Worm (Caenorhabditis elegans): Measurements from ENCODE around the gene sra-39.
A peak's percentile ranks its signal among the peaks of the same experiment; 100 is the strongest.

The sra-39 gene

ce11 chrX:13937350-13937749 lies 34.1 kb upstream of the sra-39 start:
- TF ChIP-seq unc-62 (GFP tag; optimal IDR thresholded peaks at IDR 0.05 in 1 of 2) (peak in 1 of 2 experiments; percentile 84), unc-62 (tag; optimal IDR thresholded peaks at IDR 0.05) (no peak), saeg-2 (GFP tag; IDR thresholded peaks at IDR 0.05) (no peak), zip-2 (tag; optimal IDR thresholded peaks at IDR 0.05) (no peak), zfp-3 (GFP tag; conservative IDR thresholded peaks at IDR 0.05) (no peak), skn-1 (tag; optimal IDR thresholded peaks at IDR 0.05) (no peak), hlh-11 (tag; optimal IDR thresholded peaks at IDR 0.05) (peak; percentile 55), spr-3 (GFP tag; optimal IDR thresholded peaks at IDR 0.05) (no peak), pqm-1 (tag; optimal IDR thresholded peaks at IDR 0.05) (peak; percentile 88), nhr-41 (GFP tag; IDR thresholded peaks at IDR 0.05) (no peak), nhr-237 (tag; optimal IDR thresholded peaks at IDR 0.05) (no peak), ztf-11 (tag; optimal IDR thresholded peaks at IDR 0.05) (no peak), fos-1 (tag; optimal IDR thresholded peaks at IDR 0.05) (no peak), egl-27 (tag; optimal IDR thresholded peaks at IDR 0.05) (no peak), mep-1 (tag; optimal IDR thresholded peaks at IDR 0.05) (no peak), dve-1 (tag; optimal IDR thresholded peaks at IDR 0.05; ENCODE audit: insufficient read depth) (peak; percentile 44), egl-43 (GFP tag; IDR thresholded peaks at IDR 0.05) (no peak), mxl-3 (GFP tag; optimal IDR thresholded peaks at IDR 0.05) (no peak), nhr-102 (tag; optimal IDR thresholded peaks at IDR 0.05) (no peak), hmg-1.1 (GFP tag; IDR thresholded peaks at IDR 0.05) (no peak), lsy-2 (tag; optimal IDR thresholded peaks at IDR 0.05) (no peak), fkh-10 (GFP tag; optimal IDR thresholded peaks at IDR 0.05) (no peak), hlh-30 (tag; optimal IDR thresholded peaks at IDR 0.05; ENCODE audit: insufficient read depth) (no peak), unc-39 (tag; optimal IDR thresholded peaks at IDR 0.05) (no peak), ceh-44 (GFP tag; IDR thresholded peaks at IDR 0.05) (no peak), F49E8.2 (tag; optimal IDR thresholded peaks at IDR 0.05; ENCODE audit: borderline replicate concordance) (no peak), nhr-10 (tag; optimal IDR thresholded peaks at IDR 0.05) (no peak), daf-8 (GFP tag; IDR thresholded peaks at IDR 0.05) (no peak), aly-2 (tag; optimal IDR thresholded peaks at IDR 0.05) (no peak), ZK546.5 (tag; optimal IDR thresholded peaks at IDR 0.05) (no peak), zip-11 (GFP tag; IDR thresholded peaks at IDR 0.05) (no peak), F44E2.7 (GFP tag; IDR thresholded peaks at IDR 0.05) (no peak), dmd-6 (GFP tag; IDR thresholded peaks at IDR 0.05) (peak; percentile 67), php-3 (GFP tag; IDR thresholded peaks at IDR 0.05) (no peak), attf-4 (tag; optimal IDR thresholded peaks at IDR 0.05) (no peak), nhr-28 (tag; optimal IDR thresholded peaks at IDR 0.05) (peak; percentile 32), daf-16 (GFP tag; optimal IDR thresholded peaks at IDR 0.05) (no peak), daf-16 (tag; optimal IDR thresholded peaks at IDR 0.05) (peak; percentile 39), madf-5 (GFP tag; IDR thresholded peaks at IDR 0.05) (no peak), tag-97 (GFP tag; IDR thresholded peaks at IDR 0.05) (no peak), Y105C5A.15 (GFP tag; IDR thresholded peaks at IDR 0.05) (no peak), lir-3 (tag; optimal IDR thresholded peaks at IDR 0.05) (no peak), lin-29 (GFP tag; IDR thresholded peaks at IDR 0.05) (no peak), daf-19 (GFP tag; conservative IDR thresholded peaks at IDR 0.05) (no peak), madf-9 (GFP tag; conservative IDR thresholded peaks at IDR 0.05) (no peak), ama-1 (optimal IDR thresholded peaks at IDR 0.05) (no peak), Y75B8A.6 (GFP tag; IDR thresholded peaks at IDR 0.05) (no peak), pha-4 (GFP tag; IDR thresholded peaks at IDR 0.05) (no peak), pha-4 (tag; optimal IDR thresholded peaks at IDR 0.05) (no peak), mdl-1 (tag; optimal IDR thresholded peaks at IDR 0.05) (no peak), dmd-9 (GFP tag; IDR thresholded peaks at IDR 0.05) (no peak), set-16 (GFP tag; IDR thresholded peaks at IDR 0.05) (no peak), unc-130 (GFP tag; optimal IDR thresholded peaks at IDR 0.05) (no peak), D1046.2 (GFP tag; IDR thresholded peaks at IDR 0.05) (no peak)

Data from whole organism, L4 larva.